Fruit fly (Drosophila melanogaster) whole organism, embryonic: ENCODE results near the gene CG13801.
A peak's percentile ranks its signal among the peaks of the same experiment; 100 is the strongest.

Experiments
- Adf1 ChIP-seq: fragments of 200-800 bp; sonication (Bioruptor generic); IDR thresholded peaks from 2 replicates; pipeline ENCODE4 v1.3.6; 2022; ENCODE audit warnings: missing biosample characterization, missing genetic modification characterization
- Asciz ChIP-seq: fragments of 200-800 bp; sonication (Bioruptor generic); optimal IDR thresholded peaks from 2 replicates; lab custom pipeline; 2017; ENCODE audit warnings: missing biosample characterization, mild to moderate bottlenecking, missing genetic modification characterization, missing genetic modification reagents
- Blimp-1 ChIP-seq: fragments of 200-800 bp; sonication (Bioruptor generic); optimal IDR thresholded peaks from 3 replicates; lab custom pipeline; 2018; ENCODE audit warnings: missing biosample characterization, missing genetic modification characterization, mild to moderate bottlenecking, moderate library complexity, missing genetic modification reagents
- CG10209 ChIP-seq: fragments of 200-800 bp; sonication (Bioruptor generic); optimal IDR thresholded peaks from 3 replicates; lab custom pipeline; 2017; ENCODE audit warnings: missing biosample characterization, mild to moderate bottlenecking, missing genetic modification characterization, missing genetic modification reagents
- CG12769 ChIP-seq: fragments of 200-800 bp; sonication (Bioruptor generic); optimal IDR thresholded peaks from 2 replicates; lab custom pipeline; 2019; ENCODE audit warnings: missing biosample characterization, mild to moderate bottlenecking, missing genetic modification characterization, moderate library complexity
- CG12942 ChIP-seq: fragments of 200-800 bp; sonication (Bioruptor generic); optimal IDR thresholded peaks from 3 replicates; lab custom pipeline; 2016; ENCODE audit warnings: missing biosample characterization, missing genetic modification characterization
- CG13424 ChIP-seq: fragments of 200-800 bp; sonication (Bioruptor generic); optimal IDR thresholded peaks from 2 replicates; lab custom pipeline; 2019; ENCODE audit warnings: missing biosample characterization, mild to moderate bottlenecking, missing genetic modification characterization, moderate library complexity
- CG13624 ChIP-seq: fragments of 200-800 bp; sonication (Bioruptor generic); optimal IDR thresholded peaks from 2 replicates; lab custom pipeline; 2016; ENCODE audit warnings: missing biosample characterization, missing genetic modification characterization
- CG14050 ChIP-seq: fragments of 200-800 bp; sonication (Bioruptor generic); IDR thresholded peaks from 3 replicates; pipeline ENCODE4 v1.3.6; 2022; ENCODE audit warnings: missing biosample characterization, missing genetic modification characterization
- CG17186 ChIP-seq: fragments of 200-800 bp; sonication (Bioruptor generic); optimal IDR thresholded peaks from 3 replicates; lab custom pipeline; 2017; ENCODE audit warnings: missing biosample characterization, missing genetic modification reagents, missing genetic modification characterization
- CG18599 ChIP-seq: fragments of 200-800 bp; sonication (Bioruptor generic); optimal IDR thresholded peaks from 3 replicates; lab custom pipeline; 2017; ENCODE audit warnings: missing biosample characterization, missing genetic modification characterization, mild to moderate bottlenecking, moderate library complexity, missing genetic modification reagents
- CG2678 ChIP-seq: fragments of 200-800 bp; sonication (Bioruptor generic); optimal IDR thresholded peaks from 3 replicates; lab custom pipeline; 2019; ENCODE audit warnings: missing biosample characterization, mild to moderate bottlenecking, missing genetic modification characterization, moderate library complexity
- CG2889 ChIP-seq: fragments of 200-800 bp; sonication (Bioruptor generic); IDR thresholded peaks from 3 replicates; pipeline ENCODE4 v1.3.6; 2022; ENCODE audit warnings: missing biosample characterization, missing genetic modification characterization
- CG31388 ChIP-seq: fragments of 200-800 bp; sonication (Bioruptor generic); optimal IDR thresholded peaks from 2 replicates; lab custom pipeline; 2016; ENCODE audit warnings: missing biosample characterization, missing genetic modification characterization
- CG3281 ChIP-seq: fragments of 200-800 bp; sonication (Bioruptor generic); optimal IDR thresholded peaks from 3 replicates; lab custom pipeline; 2017; ENCODE audit warnings: missing biosample characterization, mild to moderate bottlenecking, missing genetic modification characterization
- CG33213 ChIP-seq: fragments of 200-800 bp; sonication (Bioruptor generic); optimal IDR thresholded peaks from 3 replicates; lab custom pipeline; 2016; ENCODE audit warnings: missing biosample characterization, missing genetic modification characterization
- CG33557 ChIP-seq: fragments of 200-800 bp; sonication (Bioruptor generic); optimal IDR thresholded peaks from 2 replicates; lab custom pipeline; 2019; ENCODE audit warnings: missing biosample characterization, mild to moderate bottlenecking, missing genetic modification characterization, moderate library complexity
- CG4360 ChIP-seq: fragments of 200-800 bp; sonication (Bioruptor generic); IDR thresholded peaks from 2 replicates; pipeline ENCODE4 v1.3.6; 2022; ENCODE audit warnings: missing biosample characterization, missing genetic modification characterization
- CG7786 ChIP-seq: fragments of 200-800 bp; sonication (Bioruptor generic); optimal IDR thresholded peaks from 2 replicates; lab custom pipeline; 2016; ENCODE audit warnings: missing biosample characterization, missing genetic modification characterization
- CG8944 ChIP-seq: fragments of 200-800 bp; sonication (Bioruptor generic); optimal IDR thresholded peaks from 3 replicates; lab custom pipeline; 2016; ENCODE audit warnings: missing biosample characterization, missing genetic modification characterization
- Dbx ChIP-seq: fragments of 200-800 bp; sonication (Bioruptor generic); IDR thresholded peaks from 3 replicates; pipeline ENCODE4 v1.3.6; 2022; ENCODE audit warnings: missing biosample characterization, missing genetic modification characterization
- Dek ChIP-seq: fragments of 200-800 bp; sonication (Bioruptor generic); optimal IDR thresholded peaks from 3 replicates; lab custom pipeline; 2019; ENCODE audit warnings: missing biosample characterization, mild to moderate bottlenecking, missing genetic modification characterization, moderate library complexity
- Gsc ChIP-seq: fragments of 200-800 bp; sonication (Bioruptor generic); IDR thresholded peaks from 2 replicates; pipeline ENCODE4 v1.3.6; 2022; ENCODE audit warnings: missing biosample characterization, missing genetic modification characterization
- HHEX ChIP-seq: fragments of 200-800 bp; sonication (Bioruptor generic); optimal IDR thresholded peaks from 3 replicates; lab custom pipeline; 2017; ENCODE audit warnings: missing biosample characterization, mild to moderate bottlenecking, missing genetic modification characterization, missing genetic modification reagents
- HLH4C ChIP-seq: fragments of 200-800 bp; sonication (Bioruptor generic); IDR thresholded peaks from 3 replicates; pipeline ENCODE4 v1.3.6; 2022; ENCODE audit warnings: missing biosample characterization, missing genetic modification characterization; ENCODE audit not compliant: partially characterized antibody
- HLH54F ChIP-seq: fragments of 200-800 bp; sonication (Bioruptor generic); optimal IDR thresholded peaks from 3 replicates; lab custom pipeline; 2016; ENCODE audit warnings: missing biosample characterization, missing genetic modification characterization
- Nf-YC ChIP-seq: fragments of 200-800 bp; optimal IDR thresholded peaks from 3 replicates; lab custom pipeline; 2019; ENCODE audit warnings: missing biosample characterization, mild to moderate bottlenecking, missing genetic modification characterization, moderate library complexity
- Opbp ChIP-seq: fragments of 200-800 bp; sonication (Bioruptor generic); IDR thresholded peaks from 3 replicates; pipeline ENCODE4 v1.3.6; 2022; ENCODE audit warnings: missing biosample characterization, missing genetic modification characterization; ENCODE audit not compliant: partially characterized antibody
- Optix ChIP-seq: fragments of 200-800 bp; sonication (Bioruptor generic); IDR thresholded peaks from 3 replicates; pipeline ENCODE4 v1.3.6; 2022; ENCODE audit warnings: missing biosample characterization, missing genetic modification characterization
- Pdp1 ChIP-seq, 2 experiments: fragments of 200-800 bp; sonication (Bioruptor generic); optimal IDR thresholded peaks; 3 replicates each; lab custom pipeline; 2016; ENCODE audit warnings: missing biosample characterization in 2 of 2, missing genetic modification characterization in 2 of 2, mild to moderate bottlenecking in 1 of 2, moderate library complexity in 1 of 2
- Sox100B ChIP-seq: fragments of 200-800 bp; sonication (Bioruptor generic); optimal IDR thresholded peaks from 3 replicates; lab custom pipeline; 2018; ENCODE audit warnings: missing biosample characterization, mild to moderate bottlenecking, missing genetic modification characterization
- Ssrp ChIP-seq: fragments of 200-800 bp; sonication (Bioruptor generic); optimal IDR thresholded peaks from 2 replicates; lab custom pipeline; 2018; ENCODE audit warnings: missing biosample characterization, mild to moderate bottlenecking, missing genetic modification characterization, moderate library complexity
- ase ChIP-seq: fragments of 200-800 bp; sonication (Bioruptor generic); IDR thresholded peaks from 3 replicates; pipeline ENCODE4 v1.3.6; 2022; ENCODE audit warnings: missing biosample characterization, missing genetic modification characterization
- cad ChIP-seq: fragments of >200 bp; optimal IDR thresholded peaks from 2 replicates; lab custom pipeline; 2017; ENCODE audit warnings: missing biosample characterization, missing genetic modification characterization
- cas ChIP-seq: fragments of 200-800 bp; sonication (Bioruptor generic); IDR thresholded peaks from 2 replicates; pipeline ENCODE4 v1.3.6; 2022; ENCODE audit warnings: missing biosample characterization, missing genetic modification characterization
- gcm ChIP-seq: fragments of 200-800 bp; sonication (Bioruptor generic); optimal IDR thresholded peaks from 2 replicates; lab custom pipeline; 2019; ENCODE audit warnings: missing biosample characterization, mild to moderate bottlenecking, missing genetic modification characterization, moderate library complexity
- inv ChIP-seq: fragments of 200-800 bp; sonication (Bioruptor generic); IDR thresholded peaks from 2 replicates; pipeline ENCODE4 v1.3.6; 2022; ENCODE audit warnings: missing biosample characterization, missing genetic modification characterization; ENCODE audit not compliant: partially characterized antibody
- jigr1 ChIP-seq: fragments of 200-800 bp; sonication (Bioruptor generic); IDR thresholded peaks from 3 replicates; pipeline ENCODE4 v1.3.6; 2022; ENCODE audit warnings: missing biosample characterization, missing genetic modification characterization
- maf-S ChIP-seq: fragments of 200-800 bp; sonication (Bioruptor generic); optimal IDR thresholded peaks from 2 replicates; lab custom pipeline; 2016; ENCODE audit warnings: missing biosample characterization, missing genetic modification characterization
- mam ChIP-seq: fragments of 200-800 bp; sonication (Bioruptor generic); optimal IDR thresholded peaks from 3 replicates; lab custom pipeline; 2016; ENCODE audit warnings: missing biosample characterization, missing genetic modification characterization
- pita ChIP-seq: fragments of 200-800 bp; sonication (Bioruptor generic); optimal IDR thresholded peaks from 2 replicates; lab custom pipeline; 2017; ENCODE audit warnings: missing biosample characterization, mild to moderate bottlenecking, missing genetic modification characterization
- psq ChIP-seq: fragments of 200-800 bp; sonication (Bioruptor generic); optimal IDR thresholded peaks from 2 replicates; lab custom pipeline; 2017; ENCODE audit warnings: missing biosample characterization, missing genetic modification characterization
- ranshi ChIP-seq: fragments of 200-800 bp; sonication (Bioruptor generic); IDR thresholded peaks from 2 replicates; pipeline ENCODE4 v1.3.6; 2022; ENCODE audit warnings: missing biosample characterization, missing genetic modification characterization
- schlank ChIP-seq: fragments of 200-800 bp; sonication (Bioruptor generic); optimal IDR thresholded peaks from 2 replicates; lab custom pipeline; 2018; ENCODE audit warnings: missing biosample characterization, mild to moderate bottlenecking, missing genetic modification characterization
- sd ChIP-seq: fragments of 200-800 bp; sonication (Bioruptor generic); optimal IDR thresholded peaks from 3 replicates; lab custom pipeline; 2018; ENCODE audit warnings: missing biosample characterization, mild to moderate bottlenecking, missing genetic modification characterization, moderate library complexity
- sens-2 ChIP-seq: fragments of 200-800 bp; sonication (Bioruptor generic); IDR thresholded peaks from 2 replicates; pipeline ENCODE4 v1.3.6; 2022; ENCODE audit warnings: missing biosample characterization, missing genetic modification characterization
- tap ChIP-seq: fragments of 200-800 bp; optimal IDR thresholded peaks from 3 replicates; lab custom pipeline; 2019; ENCODE audit warnings: missing biosample characterization, mild to moderate bottlenecking, missing genetic modification characterization, moderate library complexity
- tup ChIP-seq: fragments of 200-800 bp; sonication (Bioruptor generic); optimal IDR thresholded peaks from 2 replicates; lab custom pipeline; 2016; ENCODE audit warnings: missing biosample characterization, mild to moderate bottlenecking, missing genetic modification characterization, moderate library complexity
- unc-4 ChIP-seq: fragments of 200-800 bp; sonication (Bioruptor generic); IDR thresholded peaks from 2 replicates; pipeline ENCODE4 v1.3.6; 2022; ENCODE audit warnings: missing biosample characterization, missing genetic modification characterization; ENCODE audit not compliant: partially characterized antibody
- yki ChIP-seq: fragments of >200 bp; optimal IDR thresholded peaks from 3 replicates; lab custom pipeline; 2018
- zfh2 ChIP-seq: fragments of 200-800 bp; sonication (Bioruptor generic); optimal IDR thresholded peaks from 2 replicates; lab custom pipeline; 2016; ENCODE audit warnings: missing biosample characterization, missing genetic modification characterization

Gene CG13801

DNA sequence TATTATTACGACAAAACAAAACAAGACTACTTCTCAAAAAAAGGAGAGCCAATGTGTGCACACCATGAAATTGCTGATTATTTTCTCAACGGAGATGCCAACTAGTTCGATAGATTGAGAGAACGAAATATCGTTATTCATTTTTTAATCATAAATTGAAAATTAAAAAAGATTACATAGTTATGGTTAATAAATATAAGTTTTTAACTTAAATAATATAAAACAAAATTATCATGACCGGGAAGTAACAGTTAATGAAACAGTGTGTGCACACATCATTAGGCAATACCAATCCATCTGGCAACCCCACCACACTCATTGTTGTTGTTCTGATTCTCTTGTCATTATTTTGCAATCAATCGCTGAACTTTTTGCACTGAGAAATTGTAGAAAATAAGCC, 11.5 kb downstream of the CG13801 start, which contains the start of the genes CG1317 and CG8993 (continued):
- TF ChIP-seq schlank (tag; lab: Kevin White, UChicago) (no peak), gcm (GFP tag; lab: Kevin White, UChicago) (no peak), Pdp1 (GFP tag; optimal IDR thresholded peaks at IDR 0.05; lab: Kevin White, UChicago) (no peak), CG4360 (peak; percentile 86), CG8944 (GFP tag; lab: Kevin White, UChicago) (no peak), CG7786 (GFP tag; lab: Kevin White, UChicago) (no peak), CG10209 (GFP tag; lab: Kevin White, UChicago) (peak; percentile 47), Dek (tag; lab: Kevin White, UChicago) (peak; percentile 41), Asciz (GFP tag; lab: Kevin White, UChicago) (peak; percentile 23), HLH54F (GFP tag; lab: Kevin White, UChicago) (no peak), CG13424 (tag; lab: Kevin White, UChicago) (peak; percentile 69), CG31388 (no peak), psq (GFP tag; lab: Kevin White, UChicago) (no peak), cas (GFP tag; lab: Robert Waterston, UW) (no peak), tup (GFP tag; lab: Kevin White, UChicago) (no peak), jigr1 (GFP tag; lab: Robert Waterston, UW) (no peak), Ssrp (tag; lab: Kevin White, UChicago) (peak; percentile 48), Gsc (GFP tag; lab: Robert Waterston, UW) (no peak), tap (tag; lab: Kevin White, UChicago) (peak; percentile 20), mam (no peak), CG12942 (GFP tag; lab: Kevin White, UChicago) (peak; percentile 55), Blimp-1 (GFP tag; lab: Kevin White, UChicago) (peak; percentile 54), ase (GFP tag; lab: Robert Waterston, UW) (peak; percentile 30; the same call in 1 of the 3 replicates), Dbx (GFP tag; lab: Robert Waterston, UW) (peak; percentile 43; the same call in 1 of the 3 replicates), sd (tag; lab: Kevin White, UChicago) (no peak), Sox100B (GFP tag; lab: Kevin White, UChicago) (no peak), pita (GFP tag; lab: Kevin White, UChicago) (no peak), Nf-YC (tag; lab: Kevin White, UChicago) (peak; percentile 54), CG2889 (GFP tag; lab: Robert Waterston, UW) (no peak), CG18599 (peak; percentile 53), zfh2 (GFP tag; lab: Kevin White, UChicago) (no peak), sens-2 (GFP tag; lab: Robert Waterston, UW) (no peak), unc-4 (GFP tag; lab: Robert Waterston, UW) (peak; percentile 77), CG17186 (GFP tag; lab: Kevin White, UChicago) (peak; percentile 25), CG33557 (no peak), CG14050 (no peak), cad (GFP tag; lab: Kevin White, UChicago) (no peak), HHEX (GFP tag; lab: Kevin White, UChicago) (no peak), Opbp (GFP tag; lab: Robert Waterston, UW) (no peak), Optix (GFP tag; lab: Robert Waterston, UW) (no peak), maf-S (GFP tag; lab: Kevin White, UChicago) (no peak), yki (no peak), CG12769 (no peak), HLH4C (no peak), ranshi (GFP tag; lab: Robert Waterston, UW) (no peak; the same call in 1 of the 2 replicates), CG13624 (GFP tag; lab: Kevin White, UChicago) (no peak), inv (GFP tag; lab: Robert Waterston, UW) (peak; percentile 57; the same call in 1 of the 2 replicates), CG2678 (tag; lab: Kevin White, UChicago) (no peak), CG33213 (GFP tag; lab: Kevin White, UChicago) (no peak), CG3281 (peak; percentile 19), Adf1 (GFP tag; lab: Robert Waterston, UW) (no peak)
